Fruit fly (Drosophila melanogaster) whole organism, prepupa: Measurements from ENCODE around the gene Rab19.

ENCODE experiments used
- Blimp-1 ChIP-seq: fragments of 200-800 bp; sonication (Bioruptor generic); optimal IDR thresholded peaks from 3 replicates; lab custom pipeline; 2017; ENCODE audit warnings: missing biosample characterization, missing genetic modification characterization, mild to moderate bottlenecking, moderate library complexity, missing genetic modification reagents
- CG11762 ChIP-seq: fragments of 200-800 bp; sonication (Bioruptor generic); optimal IDR thresholded peaks from 3 replicates; lab custom pipeline; 2016; ENCODE audit warnings: missing biosample characterization, missing genetic modification characterization; ENCODE audit not compliant: insufficient read depth
- CG1621 ChIP-seq: fragments of 200-800 bp; sonication (Bioruptor generic); optimal IDR thresholded peaks from 3 replicates; lab custom pipeline; 2018; ENCODE audit warnings: missing biosample characterization, mild to moderate bottlenecking, missing genetic modification characterization
- CG16779 ChIP-seq: fragments of 200-800 bp; sonication (Bioruptor generic); optimal IDR thresholded peaks from 3 replicates; lab custom pipeline; 2017; ENCODE audit warnings: missing biosample characterization, mild to moderate bottlenecking, missing genetic modification characterization
- CG8119 ChIP-seq: fragments of 200-800 bp; sonication (Bioruptor generic); IDR thresholded peaks from 3 replicates; pipeline ENCODE4 v1.3.6; 2022; ENCODE audit warnings: missing biosample characterization, missing genetic modification characterization
- CG9139 ChIP-seq: fragments of 200-800 bp; sonication (Bioruptor generic); optimal IDR thresholded peaks from 3 replicates; lab custom pipeline; 2017; ENCODE audit warnings: missing biosample characterization, mild to moderate bottlenecking, missing genetic modification characterization
- Lpt ChIP-seq: fragments of 200-800 bp; sonication (Bioruptor generic); optimal IDR thresholded peaks from 3 replicates; lab custom pipeline; 2016; ENCODE audit warnings: missing biosample characterization, missing genetic modification characterization
- OdsH ChIP-seq: fragments of 200-800 bp; sonication (Bioruptor generic); optimal IDR thresholded peaks from 3 replicates; lab custom pipeline; 2016; ENCODE audit warnings: missing biosample characterization, missing genetic modification characterization
- Sox102F ChIP-seq: fragments of 200-800 bp; sonication (Bioruptor generic); optimal IDR thresholded peaks from 2 replicates; lab custom pipeline; 2016; ENCODE audit warnings: missing biosample characterization, mild to moderate bottlenecking, missing genetic modification characterization
- salr ChIP-seq, 2 experiments: fragments of 200-800 bp; sonication (Bioruptor generic); optimal IDR thresholded peaks; 3 replicates each; lab custom pipeline; 2016 to 2018; ENCODE audit warnings: missing biosample characterization in 2 of 2, missing genetic modification characterization in 2 of 2, mild to moderate bottlenecking in 1 of 2
- spab ChIP-seq: fragments of 200-800 bp; sonication (Bioruptor generic); optimal IDR thresholded peaks from 2 replicates; lab custom pipeline; 2017; ENCODE audit warnings: missing biosample characterization, mild to moderate bottlenecking, missing genetic modification characterization, missing genetic modification reagents
- vri ChIP-seq: fragments of 200-800 bp; sonication (Bioruptor generic); optimal IDR thresholded peaks from 3 replicates; lab custom pipeline; 2016; ENCODE audit warnings: missing biosample characterization, mild to moderate bottlenecking, missing genetic modification characterization

dm6 chr3L:8308891-8309352 is 12.1 kb downstream of the Rab19 start, which contains the start of gene BI-1:
- TF ChIP-seq OdsH (GFP tag; lab: Kevin White, UChicago), result no peak
- no peak for TF ChIP-seq CG1621 (tag; lab: Kevin White, UChicago)
- TF ChIP-seq vri, result no peak
- no peak for TF ChIP-seq Sox102F (GFP tag; lab: Kevin White, UChicago)
- no peak for TF ChIP-seq Blimp-1 (GFP tag; lab: Kevin White, UChicago)
- peak; percentile 22; the same call in 1 of the 3 replicates for TF ChIP-seq CG8119 (GFP tag; lab: Robert Waterston, UW)
- no peak for TF ChIP-seq salr (GFP tag; optimal IDR thresholded peaks at IDR 0.05; lab: Kevin White, UChicago)
- TF ChIP-seq CG11762, result peak; percentile 43
- TF ChIP-seq CG16779 (tag; lab: Kevin White, UChicago), result no peak
- TF ChIP-seq CG9139 (GFP tag; lab: Kevin White, UChicago), result no peak
- TF ChIP-seq spab (GFP tag; lab: Kevin White, UChicago), result no peak
- TF ChIP-seq Lpt (GFP tag; lab: Kevin White, UChicago), result no peak
